Fruit fly (Drosophila melanogaster) whole organism, pupa: Measurements from ENCODE around the gene Taf10b.

Experiments used
- CG10348 ChIP-seq: fragments of 200-800 bp; sonication (Bioruptor generic); IDR thresholded peaks from 2 replicates; pipeline ENCODE4 v1.3.6; 2022; ENCODE audit warnings: missing biosample characterization, missing genetic modification characterization
- CG12605 ChIP-seq: fragments of 200-800 bp; sonication (Bioruptor generic); IDR thresholded peaks from 2 replicates; pipeline ENCODE4 v1.3.6; 2022; ENCODE audit warnings: missing biosample characterization, missing genetic modification characterization
- CG13204 ChIP-seq: fragments of 200-800 bp; sonication (Bioruptor generic); optimal IDR thresholded peaks from 2 replicates; lab custom pipeline; 2018; ENCODE audit warnings: missing biosample characterization, mild to moderate bottlenecking, missing genetic modification characterization, moderate library complexity
- CG14655 ChIP-seq: fragments of 200-800 bp; sonication (Bioruptor generic); optimal IDR thresholded peaks from 3 replicates; lab custom pipeline; 2017; ENCODE audit warnings: mild to moderate bottlenecking, missing biosample characterization, missing genetic modification reagents, missing genetic modification characterization
- CG15710 ChIP-seq: fragments of 200-800 bp; sonication (Bioruptor generic); optimal IDR thresholded peaks from 2 replicates; lab custom pipeline; 2018; ENCODE audit warnings: missing biosample characterization, mild to moderate bottlenecking, missing genetic modification characterization, moderate library complexity
- CG17806 ChIP-seq: fragments of 200-800 bp; sonication (Bioruptor generic); optimal IDR thresholded peaks from 2 replicates; lab custom pipeline; 2018; ENCODE audit warnings: missing biosample characterization, mild to moderate bottlenecking, missing genetic modification characterization, moderate library complexity
- CG32121 ChIP-seq: fragments of 200-800 bp; sonication (Bioruptor generic); IDR thresholded peaks from 2 replicates; pipeline ENCODE4 v1.3.6; 2022; ENCODE audit warnings: missing biosample characterization, missing genetic modification characterization
- CG34367 ChIP-seq: fragments of 200-800 bp; sonication (Bioruptor generic); optimal IDR thresholded peaks from 2 replicates; lab custom pipeline; 2018; ENCODE audit warnings: missing biosample characterization, mild to moderate bottlenecking, missing genetic modification characterization
- CG4496 ChIP-seq: fragments of 200-800 bp; sonication (Bioruptor generic); IDR thresholded peaks from 3 replicates; pipeline ENCODE4 v1.3.6; 2022; ENCODE audit warnings: missing biosample characterization, missing genetic modification characterization
- CG8159 ChIP-seq: fragments of 200-800 bp; sonication (Bioruptor generic); optimal IDR thresholded peaks from 3 replicates; lab custom pipeline; 2018; ENCODE audit warnings: missing biosample characterization, mild to moderate bottlenecking, missing genetic modification characterization, moderate library complexity
- CG8301 ChIP-seq: fragments of 200-800 bp; sonication (Bioruptor generic); optimal IDR thresholded peaks from 2 replicates; lab custom pipeline; 2018; ENCODE audit warnings: missing biosample characterization, mild to moderate bottlenecking, missing genetic modification characterization
- CG9948 ChIP-seq: fragments of 200-800 bp; sonication (Bioruptor generic); optimal IDR thresholded peaks from 2 replicates; lab custom pipeline; 2018; ENCODE audit warnings: missing biosample characterization, mild to moderate bottlenecking, missing genetic modification characterization, moderate library complexity
- D1 ChIP-seq: fragments of 200-800 bp; sonication (Bioruptor generic); optimal IDR thresholded peaks from 2 replicates; lab custom pipeline; 2018; ENCODE audit warnings: missing biosample characterization, mild to moderate bottlenecking, missing genetic modification characterization, moderate library complexity
- EcR ChIP-seq: fragments of 200-800 bp; sonication (Bioruptor generic); optimal IDR thresholded peaks from 3 replicates; lab custom pipeline; 2019; ENCODE audit warnings: missing biosample characterization, missing genetic modification characterization, mild to moderate bottlenecking, moderate library complexity, missing genetic modification reagents
- Ets98B ChIP-seq: fragments of 200-800 bp; sonication (Bioruptor generic); IDR thresholded peaks from 2 replicates; pipeline ENCODE4 v1.3.6; 2022; ENCODE audit warnings: missing biosample characterization, missing genetic modification characterization
- Pif1A ChIP-seq: fragments of 200-800 bp; sonication (Bioruptor generic); optimal IDR thresholded peaks from 3 replicates; lab custom pipeline; 2016; ENCODE audit warnings: missing biosample characterization, missing genetic modification characterization
- Pif1B ChIP-seq: fragments of 200-800 bp; sonication (Bioruptor generic); optimal IDR thresholded peaks from 3 replicates; lab custom pipeline; 2016; ENCODE audit warnings: missing biosample characterization, missing genetic modification characterization
- Snoo ChIP-seq: fragments of 200-800 bp; sonication (Bioruptor generic); optimal IDR thresholded peaks from 3 replicates; lab custom pipeline; 2017; ENCODE audit warnings: missing biosample characterization, mild to moderate bottlenecking, missing genetic modification characterization, inconsistent platforms
- fd96Ca ChIP-seq: fragments of 200-800 bp; sonication (Bioruptor generic); IDR thresholded peaks from 3 replicates; pipeline ENCODE4 v1.3.6; 2022; ENCODE audit warnings: missing biosample characterization, missing genetic modification characterization
- gl ChIP-seq: fragments of 200-800 bp; sonication (Bioruptor generic); optimal IDR thresholded peaks from 2 replicates; lab custom pipeline; 2018; ENCODE audit warnings: missing biosample characterization, mild to moderate bottlenecking, missing genetic modification characterization
- rn ChIP-seq: fragments of 200-800 bp; sonication (Bioruptor generic); IDR thresholded peaks from 2 replicates; pipeline ENCODE4 v1.3.6; 2022; ENCODE audit warnings: missing biosample characterization, missing genetic modification characterization

The Taf10b gene

DNA sequence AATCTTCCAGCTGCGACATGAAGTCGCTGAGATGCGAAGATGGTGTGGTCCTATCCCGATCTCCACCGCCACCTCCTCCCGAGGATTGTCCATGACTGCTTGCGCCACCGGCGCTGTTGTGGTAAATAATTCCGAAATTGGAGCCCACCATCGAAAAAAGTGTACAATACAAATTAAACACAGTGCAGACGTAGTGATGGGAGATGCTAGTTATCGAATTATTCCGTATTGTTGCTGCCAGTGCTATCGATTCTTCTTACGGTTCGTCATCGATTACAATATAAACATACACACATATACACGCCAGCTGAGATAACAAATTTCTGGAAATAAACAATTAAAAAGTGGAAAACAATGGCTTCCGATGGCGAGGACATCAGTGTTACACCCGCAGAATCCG, at the start of gene Taf10b, which contains the start of gene Taf10:
Gene Taf10b, minus strand, starts transcription at position 219 of the 400 bp plus-strand sequence.
Gene Taf10, plus strand, starts transcription at position 264 of the 400 bp plus-strand sequence.
- TF ChIP-seq Pif1B (GFP tag; lab: Kevin White, UChicago) (no peak), fd96Ca (peak; percentile 46; the same call in 1 of the 3 replicates)

DNA sequence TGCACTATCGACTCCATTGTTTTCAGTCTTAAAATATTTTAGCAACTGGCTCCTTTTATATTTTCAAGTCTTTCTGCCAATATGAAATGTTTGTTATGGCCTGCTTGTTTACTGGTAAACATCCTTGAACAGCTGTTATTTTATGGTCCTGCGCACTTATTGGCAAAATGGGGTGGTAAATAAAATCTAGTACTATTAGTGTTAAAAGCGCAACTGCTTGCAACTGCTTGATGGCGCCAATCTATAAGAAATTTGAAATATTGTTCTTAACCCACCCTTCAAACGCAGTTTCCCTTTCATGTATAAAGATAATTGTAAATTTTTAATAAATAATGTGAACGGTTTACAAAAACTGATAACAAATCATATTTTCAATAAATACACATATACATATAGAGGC, 48.0 kb upstream of the Taf10b start, which contains the start of gene G6P:
Gene G6P, minus strand, starts transcription at position 88 of the 400 bp plus-strand sequence.
- TF ChIP-seq CG8159 (tag; lab: Kevin White, UChicago) (no peak), EcR (GFP tag; lab: Kevin White, UChicago) (no peak), CG17806 (tag; lab: Kevin White, UChicago) (no peak), Ets98B (no peak), CG12605 (no peak), Snoo (tag; lab: Kevin White, UChicago) (no peak), CG15710 (tag; lab: Kevin White, UChicago) (no peak), rn (no peak), fd96Ca (no peak), Pif1A (GFP tag; lab: Kevin White, UChicago) (no peak), D1 (tag; lab: Kevin White, UChicago) (no peak), CG8301 (tag; lab: Kevin White, UChicago) (no peak), CG13204 (GFP tag; lab: Kevin White, UChicago) (no peak), CG14655 (GFP tag; lab: Kevin White, UChicago) (no peak), CG34367 (tag; lab: Kevin White, UChicago) (no peak), CG9948 (no peak), CG32121 (GFP tag; lab: Robert Waterston, UW) (no peak), CG10348 (GFP tag; lab: Robert Waterston, UW) (no peak), CG4496 (no peak)

DNA sequence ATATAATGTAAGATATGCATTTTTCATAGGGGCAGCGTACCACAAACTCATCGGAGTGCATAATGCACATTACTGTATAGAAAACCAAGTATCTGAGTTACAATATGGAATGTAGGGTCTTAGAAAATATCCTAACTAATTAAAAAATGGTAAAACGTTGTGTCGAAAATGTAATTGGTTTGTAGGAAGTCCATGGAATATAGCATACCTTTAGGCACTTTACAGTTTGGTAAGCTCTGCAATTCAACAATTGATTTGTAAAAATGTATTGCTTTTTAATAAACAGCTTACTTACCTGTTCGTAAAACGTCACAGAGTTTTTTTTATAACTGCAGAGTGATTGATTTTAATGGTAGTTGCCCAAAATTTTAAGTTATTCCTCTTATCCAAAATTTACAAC, 44.5 kb upstream of the Taf10b start, which contains the start of gene CG2964:
Gene CG2964, plus strand, starts transcription at position 301 of the 400 bp plus-strand sequence.
- TF ChIP-seq EcR (GFP tag; lab: Kevin White, UChicago) (no peak), CG14655 (GFP tag; lab: Kevin White, UChicago) (no peak), CG15710 (tag; lab: Kevin White, UChicago) (no peak)

DNA sequence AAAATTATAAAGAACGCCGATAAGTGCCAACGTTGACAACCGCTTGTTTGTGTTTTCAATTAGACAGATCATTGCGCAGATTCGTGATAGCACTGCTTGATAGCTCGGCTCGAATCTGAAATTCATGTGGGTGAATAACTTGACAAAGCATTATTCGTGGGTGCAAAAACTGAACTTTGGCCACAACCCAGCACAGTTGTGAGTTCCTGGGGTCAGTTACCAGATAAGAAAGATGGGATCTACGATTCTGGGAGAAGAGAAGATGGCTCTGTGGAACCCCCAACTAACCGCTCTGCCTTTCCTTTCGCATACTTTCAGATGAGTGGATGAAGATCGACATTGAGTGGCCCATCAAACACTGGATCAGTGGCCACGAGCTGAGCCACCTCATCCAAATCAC, 43.2 kb upstream of the Taf10b start:
- TF ChIP-seq rn (no peak), CG14655 (GFP tag; lab: Kevin White, UChicago) (no peak), CG8301 (tag; lab: Kevin White, UChicago) (no peak), CG12605 (no peak), CG10348 (GFP tag; lab: Robert Waterston, UW) (no peak), CG4496 (no peak), CG8159 (tag; lab: Kevin White, UChicago) (no peak), CG17806 (tag; lab: Kevin White, UChicago) (no peak), Pif1A (GFP tag; lab: Kevin White, UChicago) (no peak), CG32121 (GFP tag; lab: Robert Waterston, UW) (no peak), CG13204 (GFP tag; lab: Kevin White, UChicago) (no peak), EcR (GFP tag; lab: Kevin White, UChicago) (no peak), D1 (tag; lab: Kevin White, UChicago) (no peak)
- TF ChIP-seq, all 21 proteins: peak for 0

DNA sequence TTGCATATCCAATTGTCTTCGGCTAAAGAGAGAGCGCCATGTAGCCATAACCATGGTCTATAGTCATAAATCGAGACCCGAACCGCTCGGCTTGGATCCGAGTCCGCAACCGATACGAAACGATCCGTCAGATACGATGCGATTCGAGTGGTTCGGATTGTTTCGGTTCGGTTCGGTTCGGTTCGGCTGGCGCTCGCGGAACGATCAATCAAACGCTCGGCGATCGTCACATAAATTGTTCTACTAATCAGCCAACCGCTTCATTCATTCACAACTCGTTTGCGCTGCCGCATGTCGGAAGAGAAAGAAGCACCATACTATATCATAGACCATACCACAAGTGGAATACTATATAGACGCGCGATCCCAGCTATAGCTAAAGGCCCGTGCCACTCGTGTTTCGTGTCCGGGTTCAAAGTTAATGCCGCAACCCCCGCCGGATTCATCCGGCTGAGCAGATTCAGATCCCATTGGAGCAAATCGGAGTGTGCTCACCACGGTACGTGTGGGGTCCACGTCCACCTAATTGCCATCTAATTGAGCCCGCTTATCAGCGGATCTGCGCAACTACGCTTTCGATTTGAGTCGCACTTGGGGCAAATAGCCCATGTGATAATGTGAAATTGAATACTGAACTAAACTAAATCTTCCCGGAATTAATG, 40.5 kb upstream of the Taf10b start:
- TF ChIP-seq CG13204 (GFP tag; lab: Kevin White, UChicago) (peak; percentile 54), Ets98B (peak; percentile 37; the same call in 1 of the 2 replicates), CG4496 (peak; percentile 67), CG17806 (tag; lab: Kevin White, UChicago) (no peak), fd96Ca (no peak), CG12605 (peak; percentile 44), CG32121 (GFP tag; lab: Robert Waterston, UW) (no peak), CG34367 (tag; lab: Kevin White, UChicago) (no peak), Snoo (tag; lab: Kevin White, UChicago) (no peak), rn (no peak), CG8159 (tag; lab: Kevin White, UChicago) (no peak)

DNA sequence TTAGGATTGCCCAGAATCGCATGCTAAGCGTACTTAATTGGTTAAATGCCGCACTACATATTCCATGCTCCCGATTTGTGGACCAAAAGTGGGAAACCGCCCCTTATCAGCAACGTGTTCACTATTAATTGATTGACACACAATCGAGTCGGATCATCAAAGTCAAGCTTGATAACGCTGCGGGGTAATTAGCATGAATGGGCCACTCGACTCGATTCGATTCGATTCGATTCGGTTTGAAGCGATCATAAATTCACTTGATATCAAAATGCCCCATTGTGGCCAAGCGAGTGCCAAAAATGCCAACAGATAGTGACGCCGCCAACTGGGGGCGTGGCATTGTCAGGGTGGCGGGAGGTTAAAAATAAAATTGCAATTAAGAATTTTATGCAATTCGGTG, 40.0 kb upstream of the Taf10b start:
- TF ChIP-seq CG14655 (GFP tag; lab: Kevin White, UChicago) = no peak
- no peak for TF ChIP-seq CG9948
- no peak for TF ChIP-seq CG15710 (tag; lab: Kevin White, UChicago)
- no peak for TF ChIP-seq gl
- TF ChIP-seq CG4496 = no peak
- no peak for TF ChIP-seq fd96Ca
- no peak for TF ChIP-seq Pif1A (GFP tag; lab: Kevin White, UChicago)
- TF ChIP-seq CG12605 = no peak
- TF ChIP-seq CG17806 (tag; lab: Kevin White, UChicago) = no peak
- TF ChIP-seq CG34367 (tag; lab: Kevin White, UChicago) = no peak
- no peak for TF ChIP-seq CG10348 (GFP tag; lab: Robert Waterston, UW)
